Fruit fly (Drosophila melanogaster) whole organism, embryonic: Measurements from ENCODE around the gene CG6153.

ENCODE experiments used
- Ada2b ChIP-seq: fragments of 200-800 bp; sonication (Bioruptor generic); IDR thresholded peaks from 2 replicates; pipeline ENCODE4 v1.3.6; 2022; ENCODE audit warnings: missing biosample characterization, missing genetic modification characterization
- Asciz ChIP-seq: fragments of 200-800 bp; sonication (Bioruptor generic); optimal IDR thresholded peaks from 2 replicates; lab custom pipeline; 2017; ENCODE audit warnings: missing biosample characterization, mild to moderate bottlenecking, missing genetic modification characterization, missing genetic modification reagents
- B-H1 ChIP-seq: fragments of 200-800 bp; sonication (Bioruptor generic); IDR thresholded peaks from 3 replicates; pipeline ENCODE4 v1.3.6; 2022; ENCODE audit warnings: missing biosample characterization, missing genetic modification characterization
- BtbVII ChIP-seq: fragments of 200-800 bp; sonication (Bioruptor generic); optimal IDR thresholded peaks from 3 replicates; lab custom pipeline; 2017; ENCODE audit warnings: missing biosample characterization, mild to moderate bottlenecking, missing genetic modification characterization
- CG10209 ChIP-seq: fragments of 200-800 bp; sonication (Bioruptor generic); optimal IDR thresholded peaks from 3 replicates; lab custom pipeline; 2017; ENCODE audit warnings: missing biosample characterization, mild to moderate bottlenecking, missing genetic modification characterization, missing genetic modification reagents
- CG10431 ChIP-seq: fragments of 200-800 bp; sonication (Bioruptor generic); optimal IDR thresholded peaks from 3 replicates; lab custom pipeline; 2018; ENCODE audit warnings: missing biosample characterization, mild to moderate bottlenecking, missing genetic modification characterization
- CG13424 ChIP-seq: fragments of 200-800 bp; sonication (Bioruptor generic); optimal IDR thresholded peaks from 2 replicates; lab custom pipeline; 2019; ENCODE audit warnings: missing biosample characterization, mild to moderate bottlenecking, missing genetic modification characterization, moderate library complexity
- CG14050 ChIP-seq: fragments of 200-800 bp; sonication (Bioruptor generic); IDR thresholded peaks from 3 replicates; pipeline ENCODE4 v1.3.6; 2022; ENCODE audit warnings: missing biosample characterization, missing genetic modification characterization
- CG14441 ChIP-seq: fragments of 200-800 bp; sonication (Bioruptor generic); IDR thresholded peaks from 2 replicates; pipeline ENCODE4 v1.3.6; 2022; ENCODE audit warnings: missing biosample characterization, missing genetic modification characterization
- CG15073 ChIP-seq: fragments of 200-800 bp; sonication (Bioruptor generic); optimal IDR thresholded peaks from 2 replicates; lab custom pipeline; 2016; ENCODE audit warnings: missing biosample characterization, missing genetic modification characterization
- CG15479 ChIP-seq: fragments of 200-800 bp; sonication (Bioruptor generic); optimal IDR thresholded peaks from 3 replicates; lab custom pipeline; 2019; ENCODE audit warnings: missing biosample characterization, mild to moderate bottlenecking, missing genetic modification characterization, moderate library complexity
- CG16863 ChIP-seq: fragments of 200-800 bp; sonication (Bioruptor generic); optimal IDR thresholded peaks from 3 replicates; lab custom pipeline; 2016; ENCODE audit warnings: missing biosample characterization, missing genetic modification characterization
- CG18011 ChIP-seq: fragments of 200-800 bp; sonication (Bioruptor generic); optimal IDR thresholded peaks from 2 replicates; lab custom pipeline; 2017; ENCODE audit warnings: missing biosample characterization, missing genetic modification characterization, mild to moderate bottlenecking, moderate library complexity, missing genotype
- CG2120 ChIP-seq: fragments of 200-800 bp; sonication (Bioruptor generic); optimal IDR thresholded peaks from 3 replicates; lab custom pipeline; 2016; ENCODE audit warnings: missing biosample characterization, missing genetic modification characterization
- CG30020 ChIP-seq: fragments of 200-800 bp; optimal IDR thresholded peaks from 2 replicates; lab custom pipeline; 2019; ENCODE audit warnings: missing biosample characterization, mild to moderate bottlenecking, missing genetic modification characterization, moderate library complexity
- CG32767 ChIP-seq: fragments of 200-800 bp; sonication (Bioruptor generic); IDR thresholded peaks from 2 replicates; pipeline ENCODE4 v1.3.6; 2022; ENCODE audit warnings: missing biosample characterization, missing genetic modification characterization
- CG3995 ChIP-seq: fragments of 200-800 bp; sonication (Bioruptor generic); optimal IDR thresholded peaks from 3 replicates; lab custom pipeline; 2016; ENCODE audit warnings: missing biosample characterization, missing genetic modification characterization
- CG5953 ChIP-seq: fragments of 200-800 bp; sonication (Bioruptor generic); IDR thresholded peaks from 2 replicates; pipeline ENCODE4 v1.3.6; 2022; ENCODE audit warnings: missing biosample characterization, missing genetic modification characterization
- CG7786 ChIP-seq: fragments of 200-800 bp; sonication (Bioruptor generic); optimal IDR thresholded peaks from 2 replicates; lab custom pipeline; 2016; ENCODE audit warnings: missing biosample characterization, missing genetic modification characterization
- D19B ChIP-seq: fragments of 200-800 bp; sonication (Bioruptor generic); optimal IDR thresholded peaks from 2 replicates; lab custom pipeline; 2017; ENCODE audit warnings: missing biosample characterization, mild to moderate bottlenecking, missing genetic modification characterization
- Deaf1 ChIP-seq: fragments of 200-800 bp; optimal IDR thresholded peaks from 3 replicates; lab custom pipeline; 2019; ENCODE audit warnings: missing biosample characterization, mild to moderate bottlenecking, missing genetic modification characterization, moderate library complexity
- Elba2 ChIP-seq: fragments of 200-800 bp; sonication (Bioruptor generic); optimal IDR thresholded peaks from 3 replicates; lab custom pipeline; 2016; ENCODE audit warnings: missing biosample characterization, missing genetic modification characterization
- Fer2 ChIP-seq: fragments of 200-800 bp; sonication (Bioruptor generic); optimal IDR thresholded peaks from 2 replicates; lab custom pipeline; 2018; ENCODE audit warnings: missing biosample characterization, mild to moderate bottlenecking, missing genetic modification characterization, moderate library complexity
- Hmr ChIP-seq: fragments of 200-800 bp; sonication (Bioruptor generic); optimal IDR thresholded peaks from 3 replicates; lab custom pipeline; 2017; ENCODE audit warnings: mild to moderate bottlenecking, missing biosample characterization, missing genetic modification reagents, missing genetic modification characterization
- Mrtf ChIP-seq: fragments of 200-800 bp; sonication (Bioruptor generic); IDR thresholded peaks from 3 replicates; pipeline ENCODE4 v1.3.6; 2022; ENCODE audit warnings: missing biosample characterization, missing genetic modification characterization
- NC2α ChIP-seq: fragments of 200-800 bp; sonication (Bioruptor generic); optimal IDR thresholded peaks from 2 replicates; lab custom pipeline; 2016; ENCODE audit warnings: missing biosample characterization, missing genetic modification characterization
- NFAT ChIP-seq: fragments of 200-800 bp; sonication (Bioruptor generic); IDR thresholded peaks from 2 replicates; pipeline ENCODE4 v1.3.6; 2022; ENCODE audit warnings: missing biosample characterization, missing genetic modification characterization
- Oli ChIP-seq: fragments of 200-800 bp; sonication (Bioruptor generic); optimal IDR thresholded peaks from 2 replicates; lab custom pipeline; 2018; ENCODE audit warnings: missing biosample characterization, mild to moderate bottlenecking, missing genetic modification characterization, moderate library complexity
- Sox102F ChIP-seq: fragments of 200-800 bp; sonication (Bioruptor generic); optimal IDR thresholded peaks from 2 replicates; lab custom pipeline; 2018; ENCODE audit warnings: missing biosample characterization, mild to moderate bottlenecking, missing genetic modification characterization, moderate library complexity
- Ssrp ChIP-seq: fragments of 200-800 bp; sonication (Bioruptor generic); optimal IDR thresholded peaks from 2 replicates; lab custom pipeline; 2018; ENCODE audit warnings: missing biosample characterization, mild to moderate bottlenecking, missing genetic modification characterization, moderate library complexity
- Xrp1 ChIP-seq: fragments of 200-800 bp; sonication (Bioruptor generic); IDR thresholded peaks from 2 replicates; pipeline ENCODE4 v1.3.6; 2022; ENCODE audit warnings: missing biosample characterization, missing genetic modification characterization
- aop ChIP-seq: fragments of 200-800 bp; sonication (Bioruptor generic); IDR thresholded peaks from 2 replicates; pipeline ENCODE4 v1.3.6; 2022; ENCODE audit warnings: missing biosample characterization, missing genetic modification characterization
- ap ChIP-seq: fragments of 200-800 bp; sonication (Bioruptor generic); IDR thresholded peaks from 2 replicates; pipeline ENCODE4 v1.3.6; 2022; ENCODE audit warnings: missing biosample characterization, missing genetic modification characterization
- btn ChIP-seq: fragments of 200-800 bp; sonication (Bioruptor generic); optimal IDR thresholded peaks from 2 replicates; lab custom pipeline; 2016; ENCODE audit warnings: missing biosample characterization, missing genetic modification characterization
- ci ChIP-seq: fragments of 200-800 bp; sonication (Bioruptor generic); IDR thresholded peaks from 3 replicates; pipeline ENCODE4 v1.3.6; 2022; ENCODE audit warnings: missing biosample characterization, missing genetic modification characterization
- da ChIP-seq: fragments of 200-800 bp; sonication (Bioruptor generic); optimal IDR thresholded peaks from 2 replicates; lab custom pipeline; 2016; ENCODE audit warnings: missing biosample characterization, missing genetic modification characterization
- ems ChIP-seq: fragments of 200-800 bp; sonication (Bioruptor generic); optimal IDR thresholded peaks from 3 replicates; lab custom pipeline; 2016; ENCODE audit warnings: missing biosample characterization, missing genetic modification characterization
- ewg ChIP-seq: fragments of 200-800 bp; sonication (Bioruptor generic); optimal IDR thresholded peaks from 3 replicates; lab custom pipeline; 2017; ENCODE audit warnings: mild to moderate bottlenecking, missing biosample characterization, missing genetic modification reagents, missing genetic modification characterization
- exex ChIP-seq: fragments of 200-800 bp; sonication (Bioruptor generic); optimal IDR thresholded peaks from 4 replicates; lab custom pipeline; 2018; ENCODE audit warnings: missing biosample characterization, mild to moderate bottlenecking, missing genetic modification characterization, moderate library complexity
- fd102C ChIP-seq: fragments of 200-800 bp; sonication (Bioruptor generic); optimal IDR thresholded peaks from 2 replicates; lab custom pipeline; 2018; ENCODE audit warnings: missing biosample characterization, mild to moderate bottlenecking, missing genetic modification characterization, moderate library complexity
- fru ChIP-seq: fragments of >200 bp; optimal IDR thresholded peaks from 2 replicates; lab custom pipeline; 2017
- gt ChIP-seq: fragments of 200-800 bp; sonication (Bioruptor generic); IDR thresholded peaks from 2 replicates; pipeline ENCODE4 v1.3.6; 2022; ENCODE audit warnings: missing biosample characterization, missing genetic modification characterization
- ind ChIP-seq: fragments of 200-800 bp; sonication (Bioruptor generic); optimal IDR thresholded peaks from 3 replicates; lab custom pipeline; 2016; ENCODE audit warnings: missing biosample characterization, missing genetic modification characterization
- insv ChIP-seq, 2 experiments: fragments of 200-800 bp; sonication (Bioruptor generic); optimal IDR thresholded peaks; 3 replicates each; lab custom pipeline; 2016 to 2018; ENCODE audit warnings: missing biosample characterization in 2 of 2, missing genetic modification characterization in 2 of 2
- lilli ChIP-seq: fragments of 200-800 bp; sonication (Bioruptor generic); optimal IDR thresholded peaks from 3 replicates; lab custom pipeline; 2016; ENCODE audit warnings: missing biosample characterization, missing genetic modification characterization
- psq ChIP-seq: fragments of 200-800 bp; sonication (Bioruptor generic); optimal IDR thresholded peaks from 2 replicates; lab custom pipeline; 2017; ENCODE audit warnings: missing biosample characterization, missing genetic modification characterization
- rib ChIP-seq: fragments of 200-800 bp; sonication (Bioruptor generic); IDR thresholded peaks from 2 replicates; pipeline ENCODE4 v1.3.6; 2022; ENCODE audit warnings: missing biosample characterization, missing genetic modification characterization
- schlank ChIP-seq: fragments of 200-800 bp; sonication (Bioruptor generic); optimal IDR thresholded peaks from 2 replicates; lab custom pipeline; 2018; ENCODE audit warnings: missing biosample characterization, mild to moderate bottlenecking, missing genetic modification characterization
- sob ChIP-seq: fragments of 200-800 bp; sonication (Bioruptor generic); IDR thresholded peaks from 2 replicates; pipeline ENCODE4 v1.3.6; 2022; ENCODE audit warnings: missing biosample characterization, missing genetic modification characterization
- twi ChIP-seq: fragments of 200-800 bp; optimal IDR thresholded peaks from 2 replicates; lab custom pipeline; 2019; ENCODE audit warnings: missing biosample characterization, mild to moderate bottlenecking, missing genetic modification characterization, moderate library complexity

Gene CG6153

dm6 chr2L:12720430-12721396 lies 27.9 kb downstream of the CG6153 start (continued):
- peak; percentile 47 for TF ChIP-seq ind (GFP tag; lab: Kevin White, UChicago)
- peak; percentile 63; the same call in 2 of the 3 replicates for TF ChIP-seq ci (GFP tag; lab: Robert Waterston, UW)
- TF ChIP-seq D19B (GFP tag; lab: Kevin White, UChicago), result peak; percentile 57
- no peak for TF ChIP-seq ems (GFP tag; lab: Kevin White, UChicago)
- no peak for TF ChIP-seq da (GFP tag; lab: Kevin White, UChicago)
- TF ChIP-seq Deaf1, result peak; percentile 35
- TF ChIP-seq Ada2b (GFP tag; lab: Robert Waterston, UW), result peak; percentile 63
- TF ChIP-seq psq, result no peak
- peak; percentile 63 for TF ChIP-seq BtbVII (GFP tag; lab: Kevin White, UChicago)
- TF ChIP-seq btn (GFP tag; lab: Kevin White, UChicago), result no peak
- TF ChIP-seq Elba2 (GFP tag; lab: Kevin White, UChicago), result no peak
- peak; percentile 30 for TF ChIP-seq Sox102F (GFP tag; lab: Kevin White, UChicago)
- TF ChIP-seq rib (GFP tag; lab: Robert Waterston, UW), result peak; percentile 17; the same call in 1 of the 2 replicates
- TF ChIP-seq Asciz (GFP tag; lab: Kevin White, UChicago), result peak; percentile 20
- TF ChIP-seq CG30020, result no peak
- TF ChIP-seq fd102C, result no peak
- no peak for TF ChIP-seq schlank (tag; lab: Kevin White, UChicago)
- no peak for TF ChIP-seq CG15479 (GFP tag; lab: Kevin White, UChicago)
- TF ChIP-seq ap (GFP tag; lab: Robert Waterston, UW), result no peak
- peak; percentile 56 for TF ChIP-seq Hmr
- peak; percentile 49 for TF ChIP-seq CG10209 (GFP tag; lab: Kevin White, UChicago)
- TF ChIP-seq Ssrp (tag; lab: Kevin White, UChicago), result no peak
- no peak for TF ChIP-seq CG10431 (GFP tag; lab: Kevin White, UChicago)
- TF ChIP-seq Fer2 (tag; lab: Kevin White, UChicago), result no peak
- TF ChIP-seq exex (tag; lab: Kevin White, UChicago), result peak; percentile 86
- TF ChIP-seq Mrtf (GFP tag; lab: Robert Waterston, UW), result peak; percentile 30; the same call in 2 of the 3 replicates
- TF ChIP-seq CG32767 (GFP tag; lab: Robert Waterston, UW), result no peak
- peak; percentile 51; the same call in 2 of the 3 replicates for TF ChIP-seq B-H1 (GFP tag; lab: Robert Waterston, UW)
- TF ChIP-seq twi, result no peak
- TF ChIP-seq lilli (GFP tag; lab: Kevin White, UChicago), result peak; percentile 61
- TF ChIP-seq CG16863 (GFP tag; lab: Kevin White, UChicago), result no peak
- no peak for TF ChIP-seq aop
- TF ChIP-seq CG3995 (GFP tag; lab: Kevin White, UChicago), result peak; percentile 11
- TF ChIP-seq CG14441 (GFP tag; lab: Robert Waterston, UW), result peak; percentile 55
- peak; percentile 16 for TF ChIP-seq CG7786 (GFP tag; lab: Kevin White, UChicago)
- peak; percentile 17 for TF ChIP-seq Oli (tag; lab: Kevin White, UChicago)
- TF ChIP-seq NC2α, result no peak
- TF ChIP-seq insv (GFP tag; optimal IDR thresholded peaks at IDR 0.05; lab: Kevin White, UChicago), result no peak
- TF ChIP-seq CG5953, result no peak
- no peak for TF ChIP-seq CG14050 (GFP tag; lab: Robert Waterston, UW)
- TF ChIP-seq NFAT (GFP tag; lab: Robert Waterston, UW), result 0 out of 2 replicates have a peak, but pooled peaks have one; percentile 4
- TF ChIP-seq fru (lab: Kevin White, UChicago), result no peak
- TF ChIP-seq gt (GFP tag; lab: Robert Waterston, UW), result no peak
- peak; percentile 42 for TF ChIP-seq CG13424 (tag; lab: Kevin White, UChicago)
- TF ChIP-seq CG2120, result peak; percentile 62
- TF ChIP-seq sob, result peak; percentile 60
- no peak for TF ChIP-seq CG15073 (GFP tag; lab: Kevin White, UChicago)
- TF ChIP-seq Xrp1 (GFP tag; lab: Robert Waterston, UW), result peak; percentile 73
- TF ChIP-seq ewg (GFP tag; lab: Kevin White, UChicago), result no peak
- TF ChIP-seq CG18011 (GFP tag; lab: Kevin White, UChicago), result no peak
